Worm (Caenorhabditis elegans): ENCODE results near the gene ZK1248.15.

Gene ZK1248.15

DNA sequence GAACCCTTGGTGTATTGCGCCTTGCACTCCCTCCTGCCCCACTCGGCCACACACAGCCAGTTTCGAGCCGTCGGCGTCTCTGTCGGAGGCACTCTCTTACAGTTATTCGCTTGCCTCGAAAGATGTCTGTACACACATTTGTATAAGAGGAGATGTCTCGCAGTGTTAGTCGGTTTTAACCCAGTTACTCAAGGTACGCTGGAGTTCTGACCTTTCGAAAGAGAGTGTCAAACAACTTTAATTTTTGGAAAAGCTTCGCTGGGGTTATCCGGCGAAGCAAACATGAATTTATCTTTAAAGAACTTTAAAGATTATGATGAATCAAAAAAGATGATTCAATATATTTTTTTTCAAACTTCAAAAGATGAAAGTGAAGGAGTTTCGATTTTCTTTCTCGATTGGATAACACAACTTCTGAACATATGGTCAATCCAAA lies 6.4 kb upstream of the ZK1248.15 start:
- peak; percentile 99 for TF ChIP-seq nfyb-1 (GFP tag; IDR thresholded peaks at IDR 0.05)
- TF ChIP-seq attf-5 (GFP tag; optimal IDR thresholded peaks at IDR 0.05) = peak; percentile 95
- TF ChIP-seq pha-4 (tag; optimal IDR thresholded peaks at IDR 0.05) = peak; percentile 99
- peak; percentile 99 for TF ChIP-seq dox-1 (GFP tag; IDR thresholded peaks at IDR 0.05)
- TF ChIP-seq pbrm-1 (GFP tag; IDR thresholded peaks at IDR 0.05) = peak; percentile 100
- peak; percentile 93; the same call in 1 of the 2 replicates for TF ChIP-seq F37B4.10 (GFP tag; IDR thresholded peaks at IDR 0.05)
- peak; percentile 58 for TF ChIP-seq B0261.1 (tag; optimal IDR thresholded peaks at IDR 0.05)
- peak; percentile 84 for TF ChIP-seq madf-8 (GFP tag; conservative IDR thresholded peaks at IDR 0.05)
- TF ChIP-seq hrde-1 (tag; optimal IDR thresholded peaks at IDR 0.05; ENCODE audit: borderline replicate concordance) = peak; percentile 94
- peak in 2 of 3 experiments; percentile 91 to 94 for TF ChIP-seq lin-35 (GFP tag; optimal IDR thresholded peaks at IDR 0.05)
- peak; percentile 97 for TF ChIP-seq zfh-2 (GFP tag; conservative IDR thresholded peaks at IDR 0.05)
- peak; percentile 98 for TF ChIP-seq Y95B8A.8 (GFP tag; IDR thresholded peaks at IDR 0.05)
- peak; percentile 95 for TF ChIP-seq gei-17 (GFP tag; optimal IDR thresholded peaks at IDR 0.05)
- TF ChIP-seq madf-6 (GFP tag; IDR thresholded peaks at IDR 0.05) = peak; percentile 94
- peak; percentile 11 for TF ChIP-seq dpl-1 (GFP tag; optimal IDR thresholded peaks at IDR 0.05)
- TF ChIP-seq lin-54 (GFP tag; optimal IDR thresholded peaks at IDR 0.05) = peak; percentile 96
- peak; percentile 99 for TF ChIP-seq tlf-1 (GFP tag; optimal IDR thresholded peaks at IDR 0.05)
- peak; percentile 91 for TF ChIP-seq sptf-2 (GFP tag; optimal IDR thresholded peaks at IDR 0.05)
- peak; percentile 98 for TF ChIP-seq Y56A3A.18 (GFP tag; IDR thresholded peaks at IDR 0.05)
- TF ChIP-seq rcor-1 (GFP tag; IDR thresholded peaks at IDR 0.05) = peak; percentile 99
- TF ChIP-seq C17E4.6 (GFP tag; IDR thresholded peaks at IDR 0.05) = peak; percentile 99
- peak; percentile 97 for TF ChIP-seq ceh-79 (tag; optimal IDR thresholded peaks at IDR 0.05)
- no peak for TF ChIP-seq tbx-9 (tag; optimal IDR thresholded peaks at IDR 0.05; ENCODE audit: borderline replicate concordance)
- TF ChIP-seq nhr-80 (tag; optimal IDR thresholded peaks at IDR 0.05) = peak; percentile 81
- TF ChIP-seq ztf-28 (GFP tag; IDR thresholded peaks at IDR 0.05) = peak; percentile 94
- peak; percentile 2 for TF ChIP-seq hlh-12 (tag; optimal IDR thresholded peaks at IDR 0.05)
- TF ChIP-seq rec-8 (tag; optimal IDR thresholded peaks at IDR 0.05) = peak; percentile 86 to 93
- peak; percentile 87 for TF ChIP-seq mxl-1 (tag; optimal IDR thresholded peaks at IDR 0.05)
- peak; percentile 21 for TF ChIP-seq rpc-1 (optimal IDR thresholded peaks at IDR 0.05)
- TF ChIP-seq rpc-1 (tag; optimal IDR thresholded peaks at IDR 0.05) = peak; percentile 29
- TF ChIP-seq sdz-38 (tag; optimal IDR thresholded peaks at IDR 0.05) = peak; percentile 59
- peak; percentile 81 for TF ChIP-seq T26A5.8 (tag; optimal IDR thresholded peaks at IDR 0.05)
- peak; percentile 81 for TF ChIP-seq Y53F4B.3 (GFP tag; IDR thresholded peaks at IDR 0.05)
- peak; percentile 98 for TF ChIP-seq F52B5.7 (tag; optimal IDR thresholded peaks at IDR 0.05)
- peak; percentile 71 for TF ChIP-seq xnd-1 (tag; optimal IDR thresholded peaks at IDR 0.05)
- TF ChIP-seq zim-3 (tag; optimal IDR thresholded peaks at IDR 0.05) = peak; percentile 95
- peak; percentile 94 for TF ChIP-seq lir-1 (GFP tag; conservative IDR thresholded peaks at IDR 0.05)
- peak; percentile 94 for TF ChIP-seq bed-2 (GFP tag; IDR thresholded peaks at IDR 0.05)
- peak; percentile 93 for TF ChIP-seq nhr-120 (GFP tag; IDR thresholded peaks at IDR 0.05)
- peak; percentile 94 for TF ChIP-seq lag-1 (GFP tag; IDR thresholded peaks at IDR 0.05)
- peak; percentile 94 for TF ChIP-seq ets-4 (GFP tag; optimal IDR thresholded peaks at IDR 0.05)
- peak; percentile 83 for TF ChIP-seq akir-1 (GFP tag; optimal IDR thresholded peaks at IDR 0.05)
- peak; percentile 88 for TF ChIP-seq die-1 (tag; optimal IDR thresholded peaks at IDR 0.05)
- peak; percentile 88 for TF ChIP-seq F10E7.11 (tag; optimal IDR thresholded peaks at IDR 0.05)
- TF ChIP-seq aptf-2 (GFP tag; conservative IDR thresholded peaks at IDR 0.05) = peak; percentile 73; the same call in 1 of the 2 replicates
- TF ChIP-seq B0019.2 (GFP tag; conservative IDR thresholded peaks at IDR 0.05) = peak; percentile 82
- peak; percentile 87 for TF ChIP-seq mel-28 (tag; optimal IDR thresholded peaks at IDR 0.05; ENCODE audit: borderline replicate concordance)
- TF ChIP-seq cebp-2 (GFP tag; IDR thresholded peaks at IDR 0.05) = peak; percentile 94
- peak; percentile 98 for TF ChIP-seq F23B12.7 (tag; optimal IDR thresholded peaks at IDR 0.05; ENCODE audit: insufficient read depth)
